Fruit fly (Drosophila melanogaster): ENCODE data around the gene Vtld.

The Vtld gene

dm6 chr3L:19791688-19792073, 31.5 kb downstream of the Vtld start (continued):
- TF ChIP-seq HLH54F (GFP tag; optimal IDR thresholded peaks at IDR 0.05) (no peak), dimm (GFP tag; IDR thresholded peaks at IDR 0.05) (no peak), CG2116 (GFP tag; optimal IDR thresholded peaks at IDR 0.05) (no peak), Dll (GFP tag; IDR thresholded peaks at IDR 0.05; ENCODE audit: partially characterized antibody) (peak; percentile 50; the same call in 2 of the 4 replicates), CG32767 (GFP tag; IDR thresholded peaks at IDR 0.05) (no peak), bcd (GFP tag; optimal IDR thresholded peaks at IDR 0.05) (no peak), CG13296 (GFP tag; optimal IDR thresholded peaks at IDR 0.05) (no peak), Ssrp (tag; optimal IDR thresholded peaks at IDR 0.05) (no peak), tna (GFP tag; IDR thresholded peaks at IDR 0.05; ENCODE audit: partially characterized antibody) (no peak), CG42726 (GFP tag; IDR thresholded peaks at IDR 0.05; ENCODE audit: partially characterized antibody) (no peak), emc (GFP tag; optimal IDR thresholded peaks at IDR 0.05) (no peak), CG16815 (GFP tag; optimal IDR thresholded peaks at IDR 0.05) (no peak), gem (tag; optimal IDR thresholded peaks at IDR 0.05) (no peak), maf-S (GFP tag; optimal IDR thresholded peaks at IDR 0.05) (no peak), shn (GFP tag; optimal IDR thresholded peaks at IDR 0.05) (no peak), cwo (GFP tag; optimal IDR thresholded peaks at IDR 0.05) (peak; percentile 29), slbo (GFP tag; IDR thresholded peaks at IDR 0.05) (no peak), crp (GFP tag; optimal IDR thresholded peaks at IDR 0.05) (no peak), CG14965 (GFP tag; optimal IDR thresholded peaks at IDR 0.05; ENCODE audit: borderline replicate concordance) (no peak), CG7839 (tag; optimal IDR thresholded peaks at IDR 0.05) (no peak), Dref (GFP tag; IDR thresholded peaks at IDR 0.05) (no peak), NfI (GFP tag; optimal IDR thresholded peaks at IDR 0.05) (peak; percentile 10), CG17802 (tag; optimal IDR thresholded peaks at IDR 0.05) (no peak), bsh (GFP tag; optimal IDR thresholded peaks at IDR 0.05) (no peak), sisA (GFP tag; IDR thresholded peaks at IDR 0.05) (no peak), Trl (optimal IDR thresholded peaks at IDR 0.05) (peak; percentile 33 to 85), Trl (GFP tag; optimal IDR thresholded peaks at IDR 0.05) (no peak), CG12219 (GFP tag; optimal IDR thresholded peaks at IDR 0.05) (peak; percentile 38), stwl (tag; optimal IDR thresholded peaks at IDR 0.05) (no peak), gfzf (GFP tag; optimal IDR thresholded peaks at IDR 0.05) (no peak), vvl (GFP tag; IDR thresholded peaks at IDR 0.05) (peak; percentile 61; the same call in 1 of the 2 replicates), Hr51 (GFP tag; optimal IDR thresholded peaks at IDR 0.05) (no peak), CG4328 (GFP tag; optimal IDR thresholded peaks at IDR 0.05) (peak; percentile 22), gce (GFP tag; IDR thresholded peaks at IDR 0.05) (no peak), CG30431 (GFP tag; optimal IDR thresholded peaks at IDR 0.05) (no peak), Doc2 (GFP tag; IDR thresholded peaks at IDR 0.05) (no peak), Pdp1 (GFP tag; optimal IDR thresholded peaks at IDR 0.05) (no peak), dan (GFP tag; IDR thresholded peaks at IDR 0.05) (no peak), gcm2 (GFP tag; optimal IDR thresholded peaks at IDR 0.05) (no peak), vnd (GFP tag; IDR thresholded peaks at IDR 0.05; ENCODE audit: partially characterized antibody) (no peak), bowl (GFP tag; IDR thresholded peaks at IDR 0.05) (no peak), hkb (optimal IDR thresholded peaks at IDR 0.05) (no peak), hkb (GFP tag; IDR thresholded peaks at IDR 0.05) (peak; percentile 45), HmgD (GFP tag; optimal IDR thresholded peaks at IDR 0.05) (no peak), CG5245 (GFP tag; optimal IDR thresholded peaks at IDR 0.05) (no peak), fu2 (GFP tag; optimal IDR thresholded peaks at IDR 0.05) (no peak), insv (GFP tag; optimal IDR thresholded peaks at IDR 0.05) (no peak), CG8944 (GFP tag; optimal IDR thresholded peaks at IDR 0.05) (no peak), CG1647 (GFP tag; optimal IDR thresholded peaks at IDR 0.05) (no peak), CG12942 (GFP tag; optimal IDR thresholded peaks at IDR 0.05) (no peak), CG2129 (GFP tag; IDR thresholded peaks at IDR 0.05; ENCODE audit: partially characterized antibody) (no peak), Ets65A (GFP tag) (no peak)

All from whole organism, embryonic.